Worm (Caenorhabditis elegans): ENCODE measurements around the gene F09G8.10.

Gene F09G8.10

DNA sequence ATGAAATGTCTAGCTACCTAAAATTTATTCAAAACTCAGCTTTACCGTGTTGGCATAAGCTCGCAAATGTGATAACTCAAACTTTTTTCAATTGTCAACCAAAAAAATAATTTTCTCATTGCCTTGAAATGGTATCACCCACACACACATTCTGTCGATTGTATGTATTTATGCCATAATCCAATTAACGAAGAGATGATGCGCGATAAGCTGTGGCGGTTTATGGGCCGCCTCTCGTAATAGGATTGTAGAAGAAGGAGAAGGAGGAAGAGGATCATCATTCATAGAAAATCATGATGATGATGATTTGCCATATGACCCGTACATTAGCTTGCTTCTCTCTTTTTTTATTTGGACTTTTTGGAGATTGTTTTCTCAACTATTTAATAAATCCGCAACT lies 17.2 kb upstream of the F09G8.10 start:
- no peak for TF ChIP-seq peb-1 (tag; optimal IDR thresholded peaks at IDR 0.05)
- TF ChIP-seq ztf-1 (GFP tag; conservative IDR thresholded peaks at IDR 0.05): no peak
- no peak for TF ChIP-seq ztf-4 (tag; optimal IDR thresholded peaks at IDR 0.05)
- no peak for TF ChIP-seq nhr-11 (tag; optimal IDR thresholded peaks at IDR 0.05)
- no peak for TF ChIP-seq ama-1 (optimal IDR thresholded peaks at IDR 0.05)
- no peak for TF ChIP-seq mbf-1 (tag; optimal IDR thresholded peaks at IDR 0.05)
- TF ChIP-seq alr-1 (tag; optimal IDR thresholded peaks at IDR 0.05): no peak
- TF ChIP-seq snpc-4 (tag; optimal IDR thresholded peaks at IDR 0.05): no peak
- no peak for TF ChIP-seq sem-4 (tag; optimal IDR thresholded peaks at IDR 0.05)
- no peak for TF ChIP-seq lsy-2 (tag; optimal IDR thresholded peaks at IDR 0.05)
- no peak for TF ChIP-seq nhr-129 (tag; optimal IDR thresholded peaks at IDR 0.05)
- no peak for TF ChIP-seq sma-3 (GFP tag; optimal IDR thresholded peaks at IDR 0.05)
- no peak for TF ChIP-seq gmeb-1 (tag; optimal IDR thresholded peaks at IDR 0.05)

DNA sequence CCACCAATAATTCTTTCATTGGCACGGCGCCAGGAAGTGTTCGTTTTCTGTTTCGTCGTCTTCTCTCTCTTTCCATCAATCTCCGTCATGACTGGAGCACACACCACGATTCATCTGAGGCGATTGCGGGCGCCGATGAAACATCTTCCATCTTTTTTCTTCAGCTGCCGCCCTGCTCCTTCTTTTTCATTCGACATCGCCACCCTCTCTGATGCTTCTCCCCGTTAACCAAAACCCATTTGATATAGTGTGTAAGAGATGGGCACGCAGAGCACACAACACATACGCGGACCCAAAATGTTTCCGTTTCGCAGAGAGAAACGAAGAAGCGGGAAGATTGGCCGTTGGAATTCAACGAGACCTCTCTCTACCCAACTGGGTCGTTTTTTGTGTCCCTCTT lies 15.5 kb upstream of the F09G8.10 start:
- TF ChIP-seq mdl-1 (tag; optimal IDR thresholded peaks at IDR 0.05): peak in 1 of 2 experiments; percentile 14
- TF ChIP-seq snpc-4 (tag; optimal IDR thresholded peaks at IDR 0.05): no peak
- TF ChIP-seq ama-1 (optimal IDR thresholded peaks at IDR 0.05): no peak
- TF ChIP-seq C34F6.9 (tag; optimal IDR thresholded peaks at IDR 0.05): peak; percentile 43
- no peak for TF ChIP-seq sma-9 (GFP tag; optimal IDR thresholded peaks at IDR 0.05)
- TF ChIP-seq sma-9 (tag; optimal IDR thresholded peaks at IDR 0.05): no peak
- TF ChIP-seq nhr-11 (tag; optimal IDR thresholded peaks at IDR 0.05): no peak
- peak; percentile 41 for TF ChIP-seq zag-1 (tag; optimal IDR thresholded peaks at IDR 0.05)
- TF ChIP-seq F13H6.1 (tag; optimal IDR thresholded peaks at IDR 0.05): peak; percentile 61
- TF ChIP-seq ztf-1 (GFP tag; conservative IDR thresholded peaks at IDR 0.05): no peak
- no peak for TF ChIP-seq unc-55 (GFP tag; optimal IDR thresholded peaks at IDR 0.05)
- no peak for TF ChIP-seq alr-1 (tag; optimal IDR thresholded peaks at IDR 0.05)
- TF ChIP-seq dmd-4 (tag; optimal IDR thresholded peaks at IDR 0.05): no peak
- no peak for TF ChIP-seq ztf-4 (tag; optimal IDR thresholded peaks at IDR 0.05)
- no peak for TF ChIP-seq peb-1 (tag; optimal IDR thresholded peaks at IDR 0.05)
- no peak for TF ChIP-seq blmp-1 (tag; optimal IDR thresholded peaks at IDR 0.05; ENCODE audit: insufficient read depth)
- no peak for TF ChIP-seq sem-4 (tag; optimal IDR thresholded peaks at IDR 0.05)
- TF ChIP-seq nhr-77 (tag; optimal IDR thresholded peaks at IDR 0.05): no peak
- TF ChIP-seq nhr-6 (tag; optimal IDR thresholded peaks at IDR 0.05): no peak
- TF ChIP-seq mab-5 (tag; optimal IDR thresholded peaks at IDR 0.05): peak; percentile 74
- no peak for TF ChIP-seq ztf-11 (tag; optimal IDR thresholded peaks at IDR 0.05)
- TF ChIP-seq unc-39 (tag; optimal IDR thresholded peaks at IDR 0.05): no peak
- no peak for TF ChIP-seq crh-2 (tag; optimal IDR thresholded peaks at IDR 0.05)
- no peak for TF ChIP-seq gmeb-1 (tag; optimal IDR thresholded peaks at IDR 0.05)
- peak in 1 of 2 experiments; percentile 49 for TF ChIP-seq lsy-2 (tag; optimal IDR thresholded peaks at IDR 0.05)
- TF ChIP-seq unc-62 (GFP tag; optimal IDR thresholded peaks at IDR 0.05): peak; percentile 11
- TF ChIP-seq nhr-129 (tag; optimal IDR thresholded peaks at IDR 0.05): peak; percentile 42
- TF ChIP-seq nhr-23 (tag; optimal IDR thresholded peaks at IDR 0.05): no peak
- TF ChIP-seq Y55F3AM.14 (GFP tag; optimal IDR thresholded peaks at IDR 0.05): peak; percentile 36
- no peak for TF ChIP-seq fos-1 (tag; optimal IDR thresholded peaks at IDR 0.05)
- TF ChIP-seq R02D3.7 (tag; optimal IDR thresholded peaks at IDR 0.05): no peak

DNA sequence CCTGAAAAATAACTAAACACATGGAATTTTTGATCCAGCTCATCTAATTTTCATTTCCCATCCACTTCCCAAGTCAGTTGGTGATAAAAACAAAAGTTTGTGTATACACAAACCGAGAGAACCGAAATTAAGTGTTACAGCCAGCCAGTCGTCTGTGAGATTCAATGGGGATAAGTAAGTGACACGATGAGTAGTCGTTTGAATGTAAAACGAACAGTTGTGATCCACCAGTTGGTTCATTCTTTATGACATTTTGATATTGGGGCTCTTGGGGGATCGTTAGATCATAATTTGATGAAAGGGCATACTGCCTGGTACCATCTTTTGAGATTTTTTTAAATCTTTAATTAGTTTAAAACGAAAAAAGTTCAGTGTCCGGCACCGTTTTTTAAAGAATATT lies 14.8 kb upstream of the F09G8.10 start:
- TF ChIP-seq skn-1 (tag; optimal IDR thresholded peaks at IDR 0.05): no peak
- no peak for TF ChIP-seq nhr-77 (tag; optimal IDR thresholded peaks at IDR 0.05)
- TF ChIP-seq mbf-1 (tag; optimal IDR thresholded peaks at IDR 0.05): no peak
- TF ChIP-seq sem-4 (tag; optimal IDR thresholded peaks at IDR 0.05): no peak

DNA sequence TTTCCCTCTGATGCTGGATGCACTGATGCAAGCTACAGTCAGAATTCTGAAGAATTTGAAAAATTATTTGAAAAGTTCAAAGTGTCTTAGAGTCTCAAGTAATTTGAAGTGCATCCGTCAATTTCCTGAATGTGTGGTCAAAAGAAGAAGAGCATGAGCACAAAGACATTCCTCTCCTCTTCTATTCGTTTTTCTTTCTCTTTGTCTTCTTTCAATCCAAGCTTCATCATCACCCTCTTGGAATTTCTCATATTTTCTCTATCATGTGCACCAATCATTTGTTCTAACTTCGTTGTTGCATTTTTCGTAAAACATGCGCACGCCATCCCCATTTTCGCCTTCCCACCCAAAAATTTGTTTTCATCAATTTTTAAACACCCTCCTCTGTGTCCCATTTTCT lies 14.0 kb upstream of the F09G8.10 start:
- peak; percentile 42 for TF ChIP-seq unc-55 (GFP tag; optimal IDR thresholded peaks at IDR 0.05)
- TF ChIP-seq ztf-11 (tag; optimal IDR thresholded peaks at IDR 0.05): no peak

DNA sequence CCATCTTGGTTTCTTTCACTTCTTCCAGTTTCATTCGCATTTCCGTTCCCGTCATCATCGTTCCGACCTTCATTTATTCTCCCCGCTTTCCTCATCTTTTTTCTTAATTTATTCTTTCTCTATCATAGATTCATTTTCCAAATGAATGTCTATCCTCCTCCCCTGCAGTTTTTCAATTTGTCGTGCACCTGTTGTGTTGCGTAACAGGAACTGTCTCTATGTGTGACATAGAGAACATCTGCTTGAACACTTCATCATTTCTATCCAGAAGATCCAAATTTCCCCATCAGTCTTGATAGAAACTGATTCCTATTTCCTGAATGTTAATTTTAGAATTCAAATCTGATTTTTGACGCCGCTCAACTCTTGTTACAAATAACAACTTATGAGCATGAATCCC lies 11.6 kb upstream of the F09G8.10 start:
- TF ChIP-seq nhr-21 (tag; optimal IDR thresholded peaks at IDR 0.05): no peak
- TF ChIP-seq aly-2 (tag; optimal IDR thresholded peaks at IDR 0.05): no peak
- no peak for TF ChIP-seq nhr-12 (tag; optimal IDR thresholded peaks at IDR 0.05)
- no peak for TF ChIP-seq skn-1 (tag; optimal IDR thresholded peaks at IDR 0.05)
- no peak for TF ChIP-seq sma-9 (GFP tag; optimal IDR thresholded peaks at IDR 0.05)
- no peak for TF ChIP-seq sma-9 (tag; optimal IDR thresholded peaks at IDR 0.05)
- no peak for TF ChIP-seq C34F6.9 (tag; optimal IDR thresholded peaks at IDR 0.05)
- TF ChIP-seq nhr-6 (tag; optimal IDR thresholded peaks at IDR 0.05): no peak
- TF ChIP-seq unc-55 (GFP tag; optimal IDR thresholded peaks at IDR 0.05): no peak
- no peak for TF ChIP-seq nhr-237 (tag; optimal IDR thresholded peaks at IDR 0.05)
- TF ChIP-seq mbf-1 (tag; optimal IDR thresholded peaks at IDR 0.05): no peak
- TF ChIP-seq unc-39 (tag; optimal IDR thresholded peaks at IDR 0.05): no peak
- no peak for TF ChIP-seq peb-1 (tag; optimal IDR thresholded peaks at IDR 0.05)
- no peak for TF ChIP-seq ama-1 (optimal IDR thresholded peaks at IDR 0.05)
- no peak for TF ChIP-seq nhr-129 (tag; optimal IDR thresholded peaks at IDR 0.05)
- TF ChIP-seq egl-27 (tag; optimal IDR thresholded peaks at IDR 0.05): no peak
- no peak for TF ChIP-seq elt-1 (tag; optimal IDR thresholded peaks at IDR 0.05)
- TF ChIP-seq ztf-4 (tag; optimal IDR thresholded peaks at IDR 0.05): no peak
- TF ChIP-seq lin-11 (tag; optimal IDR thresholded peaks at IDR 0.05): no peak
